Worm (Caenorhabditis elegans) whole organism, L1 larva: ENCODE measurements around the gene sco-1.

Source experiments
- C04F5.9 ChIP-seq: sonication (generic microtip); optimal IDR thresholded peaks from 2 replicates; lab custom pipeline; 2016; ENCODE audit warnings: missing genetic modification characterization, missing compliant biosample characterization
- C16A3.4 ChIP-seq: fragments of 150-350 bp; optimal IDR thresholded peaks from 2 replicates; lab custom pipeline; 2014; ENCODE audit warnings: missing biosample characterization, missing genetic modification characterization
- aly-2 ChIP-seq: fragments of 150-350 bp; optimal IDR thresholded peaks from 2 replicates; lab custom pipeline; 2014; ENCODE audit warnings: missing biosample characterization, missing genetic modification characterization
- blmp-1 ChIP-seq: fragments of 150-350 bp; optimal IDR thresholded peaks from 2 replicates; lab custom pipeline; 2014; ENCODE audit warnings: missing biosample characterization, missing genetic modification characterization
- ceh-63 ChIP-seq: fragments of 200-800 bp; sonication (Bioruptor generic); optimal IDR thresholded peaks from 2 replicates; lab custom pipeline; 2018; ENCODE audit warnings: mild to moderate bottlenecking, missing genetic modification characterization, missing compliant biosample characterization
- ceh-88 ChIP-seq: fragments of 200-800 bp; sonication (Bioruptor generic); IDR thresholded peaks from 2 replicates; pipeline ENCODE4 v1.3.6; 2022; ENCODE audit warnings: missing genetic modification characterization, missing compliant biosample characterization
- ceh-90 ChIP-seq: sonication (generic microtip); optimal IDR thresholded peaks from 2 replicates; lab custom pipeline; 2016; ENCODE audit warnings: missing genetic modification characterization, missing compliant biosample characterization
- dpl-1 ChIP-seq, 3 experiments: fragments of 150-350 bp in 2 of 3; sonication (generic microtip) in 1 of 3; optimal IDR thresholded peaks; 2 replicates each; lab custom pipeline; 2014 to 2017; ENCODE audit warnings: missing biosample characterization in 3 of 3, missing genetic modification characterization in 3 of 3, missing genetic modification reagents in 3 of 3
- dsc-1 ChIP-seq: sonication (generic microtip); optimal IDR thresholded peaks from 2 replicates; lab custom pipeline; 2016; ENCODE audit warnings: mild to moderate bottlenecking, missing genetic modification characterization, missing compliant biosample characterization
- efl-1 ChIP-seq, 4 experiments: fragments of 150-350 bp; optimal IDR thresholded peaks in 3 of 4; peaks in 1 of 4; 1 replicate in 1 of 4; 2 replicates in 3 of 4; lab custom pipeline; 2014; ENCODE audit warnings: missing biosample characterization in 2 of 4, missing genetic modification characterization in 2 of 4, missing genetic modification reagents in 2 of 4
- elt-3 ChIP-seq, 6 experiments: fragments of 150-350 bp in 1 of 6; sonication (generic microtip); optimal IDR thresholded peaks; 2 replicates each; lab custom pipeline; 2017 to 2018; ENCODE audit warnings: missing biosample characterization in 6 of 6, missing genetic modification characterization in 6 of 6, inconsistent platforms in 1 of 6
- ets-5 ChIP-seq: fragments of 200-800 bp; sonication (Bioruptor generic); IDR thresholded peaks from 2 replicates; pipeline ENCODE4 v1.3.6; 2022; ENCODE audit warnings: missing genetic modification characterization, missing compliant biosample characterization
- fkh-10 ChIP-seq: sonication (generic microtip); optimal IDR thresholded peaks from 2 replicates; lab custom pipeline; 2017; ENCODE audit warnings: missing biosample characterization, missing genetic modification reagents, missing genetic modification characterization
- fkh-4 ChIP-seq: sonication (generic microtip); optimal IDR thresholded peaks from 2 replicates; lab custom pipeline; 2016; ENCODE audit warnings: missing compliant biosample characterization, missing genetic modification characterization, borderline replicate concordance
- fkh-8 ChIP-seq: sonication (generic microtip); optimal IDR thresholded peaks from 2 replicates; lab custom pipeline; 2016; ENCODE audit warnings: mild to moderate bottlenecking, missing genetic modification characterization, missing compliant biosample characterization
- fos-1 ChIP-seq: fragments of 150-350 bp; optimal IDR thresholded peaks from 2 replicates; lab custom pipeline; 2014; ENCODE audit warnings: missing biosample characterization, missing genetic modification characterization
- grh-1 ChIP-seq: fragments of 200-800 bp; sonication (Bioruptor generic); IDR thresholded peaks from 2 replicates; pipeline ENCODE4 v1.3.6; 2022; ENCODE audit warnings: missing genetic modification reagents, missing genetic modification characterization, missing compliant biosample characterization
- hpl-2 ChIP-seq: fragments of 150-350 bp; optimal IDR thresholded peaks from 2 replicates; lab custom pipeline; 2014; ENCODE audit warnings: missing biosample characterization, missing genetic modification reagents, missing genetic modification characterization
- irx-1 ChIP-seq: sonication (generic microtip); optimal IDR thresholded peaks from 2 replicates; lab custom pipeline; 2016; ENCODE audit warnings: missing genetic modification characterization, missing compliant biosample characterization
- isw-1 ChIP-seq: fragments of 200-800 bp; sonication (Bioruptor generic); IDR thresholded peaks from 2 replicates; pipeline ENCODE4 v1.3.6; 2022; ENCODE audit warnings: missing genetic modification characterization, missing compliant biosample characterization
- lin-13 ChIP-seq: fragments of 150-350 bp; optimal IDR thresholded peaks from 2 replicates; lab custom pipeline; 2014; ENCODE audit warnings: missing biosample characterization, missing genetic modification reagents, missing genetic modification characterization
- lin-14 ChIP-seq: fragments of 200-800 bp; sonication (Bioruptor generic); optimal IDR thresholded peaks from 2 replicates; lab custom pipeline; 2018; ENCODE audit warnings: mild to moderate bottlenecking, missing genetic modification characterization, moderate library complexity, missing compliant biosample characterization
- lin-15B ChIP-seq: fragments of 150-350 bp; sonication (generic microtip); optimal IDR thresholded peaks from 3 replicates; lab custom pipeline; 2014; ENCODE audit warnings: missing biosample characterization, missing genetic modification characterization
- lin-35 ChIP-seq, 2 experiments: fragments of 150-350 bp; optimal IDR thresholded peaks; 2 replicates each; lab custom pipeline; 2014; ENCODE audit warnings: missing biosample characterization in 2 of 2, missing genetic modification characterization in 2 of 2, missing genetic modification reagents in 2 of 2
- mef-2 ChIP-seq: fragments of 150-350 bp; optimal IDR thresholded peaks from 2 replicates; lab custom pipeline; 2014; ENCODE audit warnings: missing biosample characterization, missing genetic modification characterization
- mep-1 ChIP-seq: fragments of 150-350 bp; optimal IDR thresholded peaks from 2 replicates; lab custom pipeline; 2014; ENCODE audit warnings: missing biosample characterization, missing genetic modification characterization
- nhr-12 ChIP-seq: sonication (generic microtip); optimal IDR thresholded peaks from 2 replicates; lab custom pipeline; 2017; ENCODE audit warnings: missing biosample characterization, missing genetic modification characterization
- nhr-20 ChIP-seq: sonication (generic microtip); optimal IDR thresholded peaks from 2 replicates; lab custom pipeline; 2016; ENCODE audit warnings: mild to moderate bottlenecking, missing genetic modification characterization, missing compliant biosample characterization
- nhr-28 ChIP-seq: fragments of 150-350 bp; optimal IDR thresholded peaks from 2 replicates; lab custom pipeline; 2014; ENCODE audit warnings: missing biosample characterization, missing genetic modification characterization
- nhr-71 ChIP-seq: sonication (generic microtip); optimal IDR thresholded peaks from 2 replicates; lab custom pipeline; 2016; ENCODE audit warnings: mild to moderate bottlenecking, missing genetic modification characterization, moderate library complexity, missing compliant biosample characterization
- nhr-76 ChIP-seq: sonication (generic microtip); optimal IDR thresholded peaks from 2 replicates; lab custom pipeline; 2017; ENCODE audit warnings: missing biosample characterization, missing genetic modification characterization
- nhr-84 ChIP-seq: sonication (generic microtip); optimal IDR thresholded peaks from 2 replicates; lab custom pipeline; 2017; ENCODE audit warnings: missing biosample characterization, missing genetic modification characterization
- rnt-1 ChIP-seq: sonication (generic microtip); optimal IDR thresholded peaks from 2 replicates; lab custom pipeline; 2016; ENCODE audit warnings: mild to moderate bottlenecking, missing genetic modification characterization, moderate library complexity, missing compliant biosample characterization
- skn-1 ChIP-seq: fragments of 150-350 bp; optimal IDR thresholded peaks from 2 replicates; lab custom pipeline; 2014; ENCODE audit warnings: missing biosample characterization, missing genetic modification characterization
- snpc-4 ChIP-seq: fragments of 150-350 bp; optimal IDR thresholded peaks from 2 replicates; lab custom pipeline; 2014; ENCODE audit warnings: missing biosample characterization, missing genetic modification characterization
- sox-4 ChIP-seq: sonication (generic microtip); optimal IDR thresholded peaks from 2 replicates; lab custom pipeline; 2016; ENCODE audit warnings: missing genetic modification characterization, missing compliant biosample characterization
- sptf-1 ChIP-seq: fragments of 150-350 bp; optimal IDR thresholded peaks from 2 replicates; lab custom pipeline; 2014; ENCODE audit warnings: missing biosample characterization, missing genetic modification characterization
- sup-37 ChIP-seq: fragments of 200-800 bp; sonication (Bioruptor generic); optimal IDR thresholded peaks from 2 replicates; lab custom pipeline; 2018; ENCODE audit warnings: mild to moderate bottlenecking, missing genetic modification characterization, missing compliant biosample characterization
- swsn-7 ChIP-seq: sonication (generic microtip); optimal IDR thresholded peaks from 2 replicates; lab custom pipeline; 2016; ENCODE audit warnings: missing genetic modification characterization, missing compliant biosample characterization
- tlp-1 ChIP-seq: fragments of 150-350 bp; optimal IDR thresholded peaks from 2 replicates; lab custom pipeline; 2014; ENCODE audit warnings: missing biosample characterization, missing genetic modification characterization
- unc-130 ChIP-seq: fragments of 150-350 bp; optimal IDR thresholded peaks from 2 replicates; lab custom pipeline; 2017; ENCODE audit warnings: missing biosample characterization, missing genetic modification characterization, inconsistent platforms
- unc-62 ChIP-seq: fragments of 150-350 bp; optimal IDR thresholded peaks from 2 replicates; lab custom pipeline; 2014; ENCODE audit warnings: missing biosample characterization, missing genetic modification reagents, missing genetic modification characterization
- unc-86 ChIP-seq: sonication (generic microtip); optimal IDR thresholded peaks from 2 replicates; lab custom pipeline; 2016; ENCODE audit warnings: missing genetic modification characterization, missing compliant biosample characterization
- unc-98 ChIP-seq: fragments of 200-800 bp; sonication (Bioruptor generic); IDR thresholded peaks from 2 replicates; pipeline ENCODE4 v1.3.6; 2022; ENCODE audit warnings: missing genetic modification characterization, missing compliant biosample characterization
- zip-4 ChIP-seq: fragments of 200-800 bp; sonication (Bioruptor generic); optimal IDR thresholded peaks from 2 replicates; lab custom pipeline; 2018; ENCODE audit warnings: mild to moderate bottlenecking, missing genetic modification characterization, moderate library complexity, missing compliant biosample characterization

Gene sco-1

DNA sequence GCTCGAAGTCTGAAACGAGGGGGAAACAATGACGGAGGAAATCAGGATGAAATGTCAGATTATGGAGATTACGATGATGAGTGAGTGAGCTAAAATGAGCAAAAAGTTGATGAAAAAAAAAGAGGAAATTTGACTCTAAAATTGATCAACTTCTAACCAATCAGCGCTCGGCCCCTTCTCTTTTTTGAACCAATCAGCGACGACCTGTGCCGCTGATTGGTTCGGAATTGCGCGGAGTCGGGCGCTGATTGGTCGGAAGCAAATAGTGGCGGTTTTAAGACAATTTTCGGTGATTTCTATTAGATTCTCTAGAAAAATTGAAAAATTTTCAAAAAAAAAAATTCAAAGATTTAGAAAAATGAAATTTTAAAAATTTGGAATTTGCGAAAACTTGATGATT, 38.3 kb downstream of the sco-1 start:
- TF ChIP-seq nhr-76 (tag; lab: Kevin White, UChicago) (no peak), isw-1 (no peak), unc-130 (no peak), fkh-10 (no peak), nhr-12 (tag; lab: Kevin White, UChicago) (no peak), lin-35 (GFP tag; optimal IDR thresholded peaks at IDR 0.05; lab: Kevin White, UChicago) (no peak), aly-2 (tag; lab: Kevin White, UChicago) (no peak), nhr-20 (no peak), fos-1 (no peak), fkh-4 (tag; lab: Kevin White, UChicago) (no peak), ceh-63 (no peak), fkh-8 (no peak), unc-62 (GFP tag; lab: Kevin White, UChicago) (no peak), zip-4 (GFP tag; lab: Kevin White, UChicago) (no peak), nhr-71 (tag; lab: Kevin White, UChicago) (no peak), nhr-84 (tag; lab: Kevin White, UChicago) (no peak), ceh-90 (tag; lab: Kevin White, UChicago) (no peak)
- TF ChIP-seq, all 84 proteins: peak for 0

DNA sequence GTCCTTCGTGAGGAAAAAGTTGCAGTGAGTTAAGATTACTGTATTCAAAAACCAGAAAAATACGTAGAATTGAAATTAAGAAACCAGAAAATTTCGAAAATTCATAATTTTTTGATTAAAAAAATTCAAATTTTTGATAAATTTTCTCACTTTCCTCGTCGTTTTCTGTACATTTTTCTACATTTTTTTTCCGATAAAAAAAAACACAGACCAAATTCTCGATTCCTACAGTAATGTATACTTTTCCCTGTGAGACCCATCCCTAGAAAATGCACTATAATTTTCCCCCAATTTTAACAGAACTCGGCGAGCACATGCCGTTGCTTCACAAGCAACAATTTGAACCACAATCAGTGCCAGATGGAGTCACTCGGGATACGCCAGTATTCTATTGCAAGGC, 40.4 kb downstream of the sco-1 start, which contains the start of gene athp-2:
TSS of gene athp-2 (plus strand) at position 301 of the 400 bp plus-strand sequence.
- TF ChIP-seq mep-1 (tag; lab: Kevin White, UChicago), result no peak
- TF ChIP-seq ceh-88 (GFP tag; lab: Robert Waterston, UW), result no peak
- no peak for TF ChIP-seq rnt-1 (tag; lab: Kevin White, UChicago)
- TF ChIP-seq lin-13, result no peak
- TF ChIP-seq unc-86 (tag; lab: Kevin White, UChicago), result no peak
- no peak for TF ChIP-seq lin-15B (tag; lab: Kevin White, UChicago)
- no peak for TF ChIP-seq C16A3.4 (tag; lab: Kevin White, UChicago)

- no peak for TF ChIP-seq swsn-7
- no peak for TF ChIP-seq tlp-1
- TF ChIP-seq elt-3 (tag; optimal IDR thresholded peaks at IDR 0.05; lab: Kevin White, UChicago), result no peak
- no peak for TF ChIP-seq grh-1 (GFP tag; lab: Robert Waterston, UW)
- TF ChIP-seq snpc-4, result no peak
- TF ChIP-seq blmp-1 (tag; lab: Kevin White, UChicago), result no peak
- TF ChIP-seq lin-14 (GFP tag; lab: Kevin White, UChicago), result no peak
- no peak for TF ChIP-seq nhr-12 (tag; lab: Kevin White, UChicago)
- no peak for TF ChIP-seq ceh-88 (GFP tag; lab: Robert Waterston, UW)
- no peak for TF ChIP-seq sptf-1 (tag; lab: Kevin White, UChicago)
- no peak for TF ChIP-seq hpl-2 (GFP tag; lab: Kevin White, UChicago)
- TF ChIP-seq nhr-28 (tag; lab: Kevin White, UChicago), result no peak
- no peak for TF ChIP-seq efl-1 (optimal IDR thresholded peaks at IDR 0.05; lab: Kevin White, UChicago)
- no peak for TF ChIP-seq efl-1 (GFP tag; optimal IDR thresholded peaks at IDR 0.05 in 1 of 2; lab: Kevin White, UChicago)
- no peak for TF ChIP-seq C04F5.9
- no peak for TF ChIP-seq sox-4 (tag; lab: Kevin White, UChicago)
- no peak for TF ChIP-seq sup-37 (GFP tag; lab: Kevin White, UChicago)
- TF ChIP-seq fkh-10, result no peak
- no peak for TF ChIP-seq skn-1 (tag; lab: Kevin White, UChicago)
- TF ChIP-seq, all 84 proteins: peak for 0
Measured at ce11 chrII:4341484-4341883, 42.0 kb downstream of the sco-1 start.

DNA sequence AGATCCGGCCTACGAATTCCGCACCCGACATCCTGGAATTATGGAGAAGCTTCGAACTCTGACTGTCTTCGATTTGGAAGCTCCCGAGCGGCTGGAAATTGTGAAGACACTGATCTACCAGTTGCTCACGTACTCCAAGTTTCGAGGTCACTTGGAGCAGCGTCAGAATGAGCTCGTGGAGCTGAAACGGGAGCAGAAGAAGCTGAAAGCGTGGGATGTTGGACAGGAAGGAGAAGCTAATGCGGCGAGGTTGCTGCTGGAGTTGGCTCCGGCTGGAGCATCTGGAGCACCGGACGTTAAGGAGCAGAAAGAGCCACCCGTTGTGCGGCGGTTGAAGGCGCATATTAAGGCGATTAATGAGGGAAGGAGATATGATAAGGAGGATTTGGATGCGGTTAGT, 44.9 kb downstream of the sco-1 start:
- no peak for TF ChIP-seq dsc-1 (tag; lab: Kevin White, UChicago)
- TF ChIP-seq fkh-10, result no peak
- no peak for TF ChIP-seq mef-2 (tag; lab: Kevin White, UChicago)
- no peak for TF ChIP-seq dpl-1 (GFP tag; optimal IDR thresholded peaks at IDR 0.05; lab: Kevin White, UChicago)
- no peak for TF ChIP-seq unc-86 (tag; lab: Kevin White, UChicago)
- TF ChIP-seq C16A3.4 (tag; lab: Kevin White, UChicago), result no peak
- no peak for TF ChIP-seq irx-1
- TF ChIP-seq unc-98 (GFP tag; lab: Robert Waterston, UW), result no peak
- TF ChIP-seq nhr-76 (tag; lab: Kevin White, UChicago), result no peak
- no peak for TF ChIP-seq ets-5 (GFP tag; lab: Robert Waterston, UW)
- TF ChIP-seq hpl-2 (GFP tag; lab: Kevin White, UChicago), result no peak
- TF ChIP-seq sox-4 (tag; lab: Kevin White, UChicago), result no peak
- no peak for TF ChIP-seq aly-2 (tag; lab: Kevin White, UChicago)
- no peak for TF ChIP-seq ceh-63
- TF ChIP-seq, all 84 proteins: peak for 0
